Fruit fly (Drosophila melanogaster) whole organism, pupa: ENCODE measurements around the gene armi.

Experiments used
- CG10348 ChIP-seq: fragments of 200-800 bp; sonication (Bioruptor generic); IDR thresholded peaks from 2 replicates; pipeline ENCODE4 v1.3.6; 2022; ENCODE audit warnings: missing biosample characterization, missing genetic modification characterization
- CG12605 ChIP-seq: fragments of 200-800 bp; sonication (Bioruptor generic); IDR thresholded peaks from 2 replicates; pipeline ENCODE4 v1.3.6; 2022; ENCODE audit warnings: missing biosample characterization, missing genetic modification characterization
- CG13204 ChIP-seq: fragments of 200-800 bp; sonication (Bioruptor generic); optimal IDR thresholded peaks from 2 replicates; lab custom pipeline; 2018; ENCODE audit warnings: missing biosample characterization, mild to moderate bottlenecking, missing genetic modification characterization, moderate library complexity
- CG14655 ChIP-seq: fragments of 200-800 bp; sonication (Bioruptor generic); optimal IDR thresholded peaks from 3 replicates; lab custom pipeline; 2017; ENCODE audit warnings: mild to moderate bottlenecking, missing biosample characterization, missing genetic modification reagents, missing genetic modification characterization
- CG15710 ChIP-seq: fragments of 200-800 bp; sonication (Bioruptor generic); optimal IDR thresholded peaks from 2 replicates; lab custom pipeline; 2018; ENCODE audit warnings: missing biosample characterization, mild to moderate bottlenecking, missing genetic modification characterization, moderate library complexity
- CG17806 ChIP-seq: fragments of 200-800 bp; sonication (Bioruptor generic); optimal IDR thresholded peaks from 2 replicates; lab custom pipeline; 2018; ENCODE audit warnings: missing biosample characterization, mild to moderate bottlenecking, missing genetic modification characterization, moderate library complexity
- CG32121 ChIP-seq: fragments of 200-800 bp; sonication (Bioruptor generic); IDR thresholded peaks from 2 replicates; pipeline ENCODE4 v1.3.6; 2022; ENCODE audit warnings: missing biosample characterization, missing genetic modification characterization
- CG34367 ChIP-seq: fragments of 200-800 bp; sonication (Bioruptor generic); optimal IDR thresholded peaks from 2 replicates; lab custom pipeline; 2018; ENCODE audit warnings: missing biosample characterization, mild to moderate bottlenecking, missing genetic modification characterization
- CG4496 ChIP-seq: fragments of 200-800 bp; sonication (Bioruptor generic); IDR thresholded peaks from 3 replicates; pipeline ENCODE4 v1.3.6; 2022; ENCODE audit warnings: missing biosample characterization, missing genetic modification characterization
- CG8159 ChIP-seq: fragments of 200-800 bp; sonication (Bioruptor generic); optimal IDR thresholded peaks from 3 replicates; lab custom pipeline; 2018; ENCODE audit warnings: missing biosample characterization, mild to moderate bottlenecking, missing genetic modification characterization, moderate library complexity
- CG8301 ChIP-seq: fragments of 200-800 bp; sonication (Bioruptor generic); optimal IDR thresholded peaks from 2 replicates; lab custom pipeline; 2018; ENCODE audit warnings: missing biosample characterization, mild to moderate bottlenecking, missing genetic modification characterization
- CG9948 ChIP-seq: fragments of 200-800 bp; sonication (Bioruptor generic); optimal IDR thresholded peaks from 2 replicates; lab custom pipeline; 2018; ENCODE audit warnings: missing biosample characterization, mild to moderate bottlenecking, missing genetic modification characterization, moderate library complexity
- D1 ChIP-seq: fragments of 200-800 bp; sonication (Bioruptor generic); optimal IDR thresholded peaks from 2 replicates; lab custom pipeline; 2018; ENCODE audit warnings: missing biosample characterization, mild to moderate bottlenecking, missing genetic modification characterization, moderate library complexity
- EcR ChIP-seq: fragments of 200-800 bp; sonication (Bioruptor generic); optimal IDR thresholded peaks from 3 replicates; lab custom pipeline; 2019; ENCODE audit warnings: missing biosample characterization, missing genetic modification characterization, mild to moderate bottlenecking, moderate library complexity, missing genetic modification reagents
- Ets98B ChIP-seq: fragments of 200-800 bp; sonication (Bioruptor generic); IDR thresholded peaks from 2 replicates; pipeline ENCODE4 v1.3.6; 2022; ENCODE audit warnings: missing biosample characterization, missing genetic modification characterization
- Pif1A ChIP-seq: fragments of 200-800 bp; sonication (Bioruptor generic); optimal IDR thresholded peaks from 3 replicates; lab custom pipeline; 2016; ENCODE audit warnings: missing biosample characterization, missing genetic modification characterization
- Pif1B ChIP-seq: fragments of 200-800 bp; sonication (Bioruptor generic); optimal IDR thresholded peaks from 3 replicates; lab custom pipeline; 2016; ENCODE audit warnings: missing biosample characterization, missing genetic modification characterization
- Snoo ChIP-seq: fragments of 200-800 bp; sonication (Bioruptor generic); optimal IDR thresholded peaks from 3 replicates; lab custom pipeline; 2017; ENCODE audit warnings: missing biosample characterization, mild to moderate bottlenecking, missing genetic modification characterization, inconsistent platforms
- fd96Ca ChIP-seq: fragments of 200-800 bp; sonication (Bioruptor generic); IDR thresholded peaks from 3 replicates; pipeline ENCODE4 v1.3.6; 2022; ENCODE audit warnings: missing biosample characterization, missing genetic modification characterization
- gl ChIP-seq: fragments of 200-800 bp; sonication (Bioruptor generic); optimal IDR thresholded peaks from 2 replicates; lab custom pipeline; 2018; ENCODE audit warnings: missing biosample characterization, mild to moderate bottlenecking, missing genetic modification characterization
- rn ChIP-seq: fragments of 200-800 bp; sonication (Bioruptor generic); IDR thresholded peaks from 2 replicates; pipeline ENCODE4 v1.3.6; 2022; ENCODE audit warnings: missing biosample characterization, missing genetic modification characterization

The armi gene

dm6 chr3L:3461119-3461518, at the start of gene armi, which contains the start of gene CG46463:
Gene armi, plus strand, starts transcription at chr3L:3461317.
Gene CG46463, plus strand, starts transcription at chr3L:3461315.
- TF ChIP-seq CG8159 (tag; lab: Kevin White, UChicago), result no peak
- TF ChIP-seq CG34367 (tag; lab: Kevin White, UChicago), result no peak
- no peak for TF ChIP-seq CG12605 (GFP tag; lab: Robert Waterston, UW)
- TF ChIP-seq Ets98B (GFP tag; lab: Robert Waterston, UW), result no peak
- no peak for TF ChIP-seq CG10348 (GFP tag; lab: Robert Waterston, UW)
- no peak for TF ChIP-seq Pif1B (GFP tag; lab: Kevin White, UChicago)
- TF ChIP-seq CG8301 (tag; lab: Kevin White, UChicago), result no peak
- no peak for TF ChIP-seq CG15710 (tag; lab: Kevin White, UChicago)
- TF ChIP-seq Pif1A (GFP tag; lab: Kevin White, UChicago), result no peak
- TF ChIP-seq CG13204 (GFP tag; lab: Kevin White, UChicago), result no peak
- TF ChIP-seq CG17806 (tag; lab: Kevin White, UChicago), result no peak
- TF ChIP-seq CG14655 (GFP tag; lab: Kevin White, UChicago), result no peak
- no peak for TF ChIP-seq D1

- TF ChIP-seq CG13204 (GFP tag; lab: Kevin White, UChicago) (no peak), CG15710 (tag; lab: Kevin White, UChicago) (no peak), rn (GFP tag; lab: Robert Waterston, UW) (no peak), Pif1A (GFP tag; lab: Kevin White, UChicago) (no peak)
Measured at dm6 chr3L:3411699-3412098, 49.4 kb upstream of the armi start.

- TF ChIP-seq CG32121 (GFP tag; lab: Robert Waterston, UW), result no peak
- TF ChIP-seq, all 21 proteins: peak for 0
Measured at dm6 chr3L:3414796-3415568, 46.1 kb upstream of the armi start.

- TF ChIP-seq gl (tag; lab: Kevin White, UChicago), result no peak
- TF ChIP-seq CG8301 (tag; lab: Kevin White, UChicago), result no peak
- TF ChIP-seq CG4496, result no peak
- no peak for TF ChIP-seq CG13204 (GFP tag; lab: Kevin White, UChicago)
- no peak for TF ChIP-seq fd96Ca (GFP tag; lab: Robert Waterston, UW)
- no peak for TF ChIP-seq CG17806 (tag; lab: Kevin White, UChicago)
- no peak for TF ChIP-seq D1
- TF ChIP-seq rn (GFP tag; lab: Robert Waterston, UW), result no peak
- TF ChIP-seq CG8159 (tag; lab: Kevin White, UChicago), result no peak
- TF ChIP-seq CG9948, result no peak
- no peak for TF ChIP-seq CG14655 (GFP tag; lab: Kevin White, UChicago)
- no peak for TF ChIP-seq CG12605 (GFP tag; lab: Robert Waterston, UW)
- no peak for TF ChIP-seq CG10348 (GFP tag; lab: Robert Waterston, UW)
- TF ChIP-seq EcR, result no peak
- no peak for TF ChIP-seq CG32121 (GFP tag; lab: Robert Waterston, UW)
- TF ChIP-seq, all 21 proteins: peak for 0
Measured at dm6 chr3L:3415633-3416198, 45.4 kb upstream of the armi start.

- TF ChIP-seq CG9948, result no peak
- peak; percentile 42; the same call in 1 of the 2 replicates for TF ChIP-seq CG32121 (GFP tag; lab: Robert Waterston, UW)
- TF ChIP-seq CG8159 (tag; lab: Kevin White, UChicago), result no peak
- peak; percentile 41; the same call in 1 of the 2 replicates for TF ChIP-seq Ets98B (GFP tag; lab: Robert Waterston, UW)
- TF ChIP-seq EcR, result peak; percentile 28
- TF ChIP-seq CG13204 (GFP tag; lab: Kevin White, UChicago), result no peak
- TF ChIP-seq CG17806 (tag; lab: Kevin White, UChicago), result no peak
- peak; percentile 25; the same call in 1 of the 3 replicates for TF ChIP-seq CG4496
- TF ChIP-seq CG14655 (GFP tag; lab: Kevin White, UChicago), result peak; percentile 14
- TF ChIP-seq D1, result no peak
- no peak for TF ChIP-seq CG34367 (tag; lab: Kevin White, UChicago)
- no peak for TF ChIP-seq Snoo
- TF ChIP-seq CG8301 (tag; lab: Kevin White, UChicago), result no peak
Measured at dm6 chr3L:3417120-3417519, 44.0 kb upstream of the armi start.

dm6 chr3L:3417759-3418158, 43.4 kb upstream of the armi start:
- TF ChIP-seq EcR (no peak), CG4496 (peak; percentile 54; the same call in 1 of the 3 replicates), CG32121 (GFP tag; lab: Robert Waterston, UW) (0 out of 2 replicates have a peak, but pooled peaks have one; percentile 22), Ets98B (GFP tag; lab: Robert Waterston, UW) (peak; percentile 14; the same call in 1 of the 2 replicates), CG8301 (tag; lab: Kevin White, UChicago) (no peak), Snoo (no peak), CG8159 (tag; lab: Kevin White, UChicago) (peak; percentile 5), CG17806 (tag; lab: Kevin White, UChicago) (no peak), Pif1B (GFP tag; lab: Kevin White, UChicago) (no peak), CG9948 (no peak), CG14655 (GFP tag; lab: Kevin White, UChicago) (no peak), rn (GFP tag; lab: Robert Waterston, UW) (no peak), CG34367 (tag; lab: Kevin White, UChicago) (no peak), CG13204 (GFP tag; lab: Kevin White, UChicago) (no peak), CG15710 (tag; lab: Kevin White, UChicago) (no peak), CG12605 (GFP tag; lab: Robert Waterston, UW) (peak; percentile 42; the same call in 1 of the 2 replicates), Pif1A (GFP tag; lab: Kevin White, UChicago) (no peak), gl (tag; lab: Kevin White, UChicago) (no peak), fd96Ca (GFP tag; lab: Robert Waterston, UW) (no peak), CG10348 (GFP tag; lab: Robert Waterston, UW) (no peak), D1 (peak; percentile 15)
- TF ChIP-seq, all 21 proteins: peak for 6
